Fruit fly (Drosophila melanogaster) whole organism, prepupa: ENCODE results near the gene cerv.

Experiments
- CG10669 ChIP-seq: fragments of 200-800 bp; sonication (Bioruptor generic); optimal IDR thresholded peaks from 3 replicates; lab custom pipeline; 2018; ENCODE audit warnings: missing biosample characterization, mild to moderate bottlenecking, missing genetic modification characterization, moderate library complexity
- CG11902 ChIP-seq: fragments of 200-800 bp; sonication (Bioruptor generic); optimal IDR thresholded peaks from 3 replicates; lab custom pipeline; 2016; ENCODE audit warnings: missing biosample characterization, missing genetic modification characterization
- CG15336 ChIP-seq: fragments of 200-800 bp; sonication (Bioruptor generic); IDR thresholded peaks from 2 replicates; pipeline ENCODE4 v1.3.6; 2022; ENCODE audit warnings: missing biosample characterization, missing genetic modification characterization
- CG4318 ChIP-seq: fragments of 200-800 bp; sonication (Bioruptor generic); optimal IDR thresholded peaks from 3 replicates; lab custom pipeline; 2017; ENCODE audit warnings: missing biosample characterization, mild to moderate bottlenecking, missing genetic modification characterization
- Ets96B ChIP-seq: fragments of 200-800 bp; optimal IDR thresholded peaks from 2 replicates; lab custom pipeline; 2019; ENCODE audit warnings: missing biosample characterization, mild to moderate bottlenecking, missing genetic modification characterization, moderate library complexity
- acj6 ChIP-seq: fragments of 200-800 bp; sonication (Bioruptor generic); optimal IDR thresholded peaks from 3 replicates; lab custom pipeline; 2016; ENCODE audit warnings: missing biosample characterization, missing genetic modification characterization
- salr ChIP-seq, 2 experiments: fragments of 200-800 bp; sonication (Bioruptor generic); optimal IDR thresholded peaks; 3 replicates each; lab custom pipeline; 2016 to 2018; ENCODE audit warnings: missing biosample characterization in 2 of 2, missing genetic modification characterization in 2 of 2, mild to moderate bottlenecking in 1 of 2

DNA sequence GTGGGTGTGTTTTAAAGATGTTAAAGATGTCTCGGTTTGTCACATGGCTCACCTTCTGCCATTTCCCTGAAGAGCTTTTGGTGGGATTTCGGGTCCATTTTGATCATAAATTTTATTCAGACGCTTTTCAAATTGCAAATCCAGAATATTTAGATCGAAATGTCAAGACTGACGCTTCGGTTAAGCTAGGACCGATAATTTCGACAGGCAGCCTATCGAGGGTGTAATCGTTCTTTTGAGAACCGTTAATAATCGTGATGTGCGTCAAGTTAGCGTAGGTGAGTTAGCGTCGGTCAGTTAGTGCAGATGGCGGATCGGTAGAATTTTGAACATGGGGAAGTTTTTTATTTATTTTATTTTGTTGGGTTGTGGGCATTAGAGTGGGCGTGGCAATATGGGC, 2.4 kb downstream of the cerv start, which contains the start of gene CG42299:
- no peak for TF ChIP-seq CG11902 (GFP tag; lab: Kevin White, UChicago)
- no peak for TF ChIP-seq CG15336 (GFP tag; lab: Robert Waterston, UW)
- TF ChIP-seq CG4318 (GFP tag; lab: Kevin White, UChicago) = no peak
- TF ChIP-seq acj6 (GFP tag; lab: Kevin White, UChicago) = no peak
- TF ChIP-seq CG10669 (GFP tag; lab: Kevin White, UChicago) = no peak
- no peak for TF ChIP-seq Ets96B (tag; lab: Kevin White, UChicago)
- TF ChIP-seq salr (GFP tag; optimal IDR thresholded peaks at IDR 0.05; lab: Kevin White, UChicago) = no peak
